Worm (Caenorhabditis elegans): ENCODE data around the gene sdz-35.
A peak's percentile ranks its signal among the peaks of the same experiment; 100 is the strongest.

sdz-35 gene

DNA sequence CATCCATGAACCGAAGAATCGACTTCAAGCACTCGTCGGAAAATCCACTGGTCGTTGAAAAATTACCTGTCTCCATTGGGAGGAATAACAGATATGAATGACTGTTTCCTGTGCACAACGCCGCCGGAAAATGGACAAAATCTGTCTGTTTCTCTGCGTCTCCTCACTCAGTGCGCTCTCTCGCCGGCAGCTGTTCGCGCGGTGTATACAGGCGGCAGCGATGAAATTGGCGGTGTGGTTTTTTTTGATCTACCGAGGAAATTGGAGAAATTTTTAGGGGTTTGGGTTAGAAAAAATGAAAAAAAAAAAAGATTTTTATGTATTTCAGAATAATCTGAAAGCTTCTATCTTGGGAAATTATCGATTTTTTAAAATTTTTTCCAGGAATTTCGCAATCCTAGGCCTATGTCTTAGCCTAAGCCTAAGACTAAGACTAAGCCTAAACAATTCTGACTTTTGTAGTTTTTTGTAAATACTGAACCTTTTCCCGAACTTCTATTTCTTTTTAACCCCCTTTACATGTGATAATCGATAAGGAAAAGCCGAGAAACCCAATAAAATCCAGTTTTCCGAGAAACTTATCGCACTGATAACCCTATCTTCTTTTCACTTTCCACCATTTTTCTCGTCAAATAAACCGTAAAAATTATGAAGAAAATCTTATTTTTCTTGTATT is 39.6 kb upstream of the sdz-35 start, which contains the start of the genes fbxc-50 and C17F4.2 (continued):
- TF ChIP-seq T07F8.4 (tag; optimal IDR thresholded peaks at IDR 0.05) (no peak), rcor-1 (GFP tag; IDR thresholded peaks at IDR 0.05) (0 out of 2 replicates have a peak, but pooled peaks have one; percentile 10), snpc-1.1 (tag; optimal IDR thresholded peaks at IDR 0.05; ENCODE audit: insufficient read depth) (peak; percentile 31), F33H1.4 (GFP tag; IDR thresholded peaks at IDR 0.05) (0 out of 2 replicates have a peak, but pooled peaks have one; percentile 24), ztf-18 (tag; optimal IDR thresholded peaks at IDR 0.05) (no peak), C06A6.2 (GFP tag; conservative IDR thresholded peaks at IDR 0.05) (no peak), mel-28 (tag; optimal IDR thresholded peaks at IDR 0.05; ENCODE audit: borderline replicate concordance) (no peak), pbrm-1 (GFP tag; IDR thresholded peaks at IDR 0.05) (0 out of 2 replicates have a peak, but pooled peaks have one; percentile 11), efl-1 (GFP tag; optimal IDR thresholded peaks at IDR 0.05) (peak; percentile 90), snpc-3.4 (tag; optimal IDR thresholded peaks at IDR 0.05) (peak; percentile 13)

DNA sequence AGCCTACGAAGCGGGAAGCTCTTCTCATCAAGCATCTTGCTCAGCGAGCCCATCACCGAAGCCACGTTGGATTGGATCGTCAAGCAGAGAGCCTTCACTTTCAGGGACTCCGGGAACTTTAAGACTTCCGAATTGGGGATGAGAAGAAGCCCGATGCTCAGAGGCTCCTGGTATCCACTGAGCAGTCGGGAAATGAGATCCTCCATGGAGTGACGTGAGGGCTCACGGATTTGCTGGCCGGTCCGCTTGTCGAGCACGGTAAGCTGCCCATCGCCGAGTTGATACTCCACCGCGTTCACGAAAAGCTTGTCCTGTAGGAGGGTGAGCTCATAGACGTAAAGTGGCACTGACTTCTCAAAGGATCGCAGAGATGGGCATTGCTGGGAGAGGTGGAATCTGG is 39.0 kb upstream of the sdz-35 start:
- TF ChIP-seq Y53G8AR.9 (GFP tag; conservative IDR thresholded peaks at IDR 0.05) (no peak), zfh-2 (GFP tag; conservative IDR thresholded peaks at IDR 0.05) (peak; percentile 51; the same call in 1 of the 2 replicates)

DNA sequence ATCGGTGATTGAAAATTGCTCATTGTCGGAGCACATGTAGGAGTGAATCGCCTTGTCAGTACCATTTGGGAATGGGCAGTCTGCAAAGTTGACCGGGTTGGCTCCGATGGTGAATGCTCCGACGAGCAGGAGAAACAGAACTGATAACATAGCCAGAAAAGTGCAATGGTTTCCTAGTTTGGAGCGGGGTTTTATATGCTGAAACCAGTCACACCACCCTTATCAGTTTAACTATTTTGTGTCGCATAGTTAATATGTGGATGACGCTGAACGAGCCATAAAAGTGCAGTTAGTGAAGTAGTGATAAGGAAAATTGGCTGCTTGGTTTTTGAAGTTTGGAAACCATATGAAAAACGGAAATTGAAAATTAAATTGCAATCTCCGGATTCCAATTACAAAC is 37.3 kb upstream of the sdz-35 start, which contains the start of gene C17F4.7:
TSS of gene C17F4.7 (minus strand) at position 180 of the 400 bp plus-strand sequence.
- TF ChIP-seq snpc-3.4 (tag; optimal IDR thresholded peaks at IDR 0.05) = no peak
- 0 out of 2 replicates have a peak, but pooled peaks have one; percentile 16 for TF ChIP-seq B0336.3 (GFP tag; IDR thresholded peaks at IDR 0.05)
- no peak for TF ChIP-seq cebp-2 (GFP tag; IDR thresholded peaks at IDR 0.05)
- no peak for TF ChIP-seq ZK185.1 (tag; optimal IDR thresholded peaks at IDR 0.05; ENCODE audit: poor library complexity, severe bottlenecking)
- peak; percentile 50 for TF ChIP-seq atf-7 (tag; optimal IDR thresholded peaks at IDR 0.05)
- no peak for TF ChIP-seq xnd-1 (tag; optimal IDR thresholded peaks at IDR 0.05)
- 0 out of 2 replicates have a peak, but pooled peaks have one; percentile 40 for TF ChIP-seq pbrm-1 (GFP tag; IDR thresholded peaks at IDR 0.05)
- peak; percentile 46 for TF ChIP-seq dox-1 (GFP tag; IDR thresholded peaks at IDR 0.05)
- TF ChIP-seq ama-1 (optimal IDR thresholded peaks at IDR 0.05) = no peak
- TF ChIP-seq ama-1 (GFP tag; optimal IDR thresholded peaks at IDR 0.05) = no peak
- TF ChIP-seq ztf-26 (tag; optimal IDR thresholded peaks at IDR 0.05) = peak; percentile 6
- no peak for TF ChIP-seq gei-17 (GFP tag; optimal IDR thresholded peaks at IDR 0.05)
- no peak for TF ChIP-seq nfya-1 (tag; optimal IDR thresholded peaks at IDR 0.05; ENCODE audit: borderline replicate concordance, insufficient read depth)
- TF ChIP-seq attf-5 (GFP tag; optimal IDR thresholded peaks at IDR 0.05) = peak; percentile 2
- TF ChIP-seq madf-10 (tag; optimal IDR thresholded peaks at IDR 0.05) = peak; percentile 11
- TF ChIP-seq ztf-3 (GFP tag; optimal IDR thresholded peaks at IDR 0.05) = no peak
- TF ChIP-seq Y53F4B.3 (GFP tag; IDR thresholded peaks at IDR 0.05) = no peak
- no peak for TF ChIP-seq C17E4.6 (GFP tag; IDR thresholded peaks at IDR 0.05)
- TF ChIP-seq sdz-38 (tag; optimal IDR thresholded peaks at IDR 0.05) = no peak
- TF ChIP-seq tbp1 (GFP tag; optimal IDR thresholded peaks at IDR 0.05) = peak; percentile 21
- TF ChIP-seq ets-4 (GFP tag; optimal IDR thresholded peaks at IDR 0.05) = peak; percentile 51
- no peak for TF ChIP-seq die-1 (tag; optimal IDR thresholded peaks at IDR 0.05)
- TF ChIP-seq cebp-1 (GFP tag; IDR thresholded peaks at IDR 0.05) = no peak
- TF ChIP-seq cebp-1 (tag; optimal IDR thresholded peaks at IDR 0.05) = peak; percentile 14
- no peak for TF ChIP-seq athp-1 (tag; optimal IDR thresholded peaks at IDR 0.05)
- TF ChIP-seq ztf-25 (GFP tag; IDR thresholded peaks at IDR 0.05) = no peak
- TF ChIP-seq ztf-22 (GFP tag; optimal IDR thresholded peaks at IDR 0.05) = peak; percentile 29
- no peak for TF ChIP-seq unc-130 (GFP tag; optimal IDR thresholded peaks at IDR 0.05)
- no peak for TF ChIP-seq mel-28 (tag; optimal IDR thresholded peaks at IDR 0.05; ENCODE audit: borderline replicate concordance)
- peak; percentile 47 for TF ChIP-seq unc-62 (GFP tag; optimal IDR thresholded peaks at IDR 0.05)
- TF ChIP-seq rec-8 (tag; optimal IDR thresholded peaks at IDR 0.05) = no peak
- TF ChIP-seq nhr-80 (tag; optimal IDR thresholded peaks at IDR 0.05) = peak; percentile 94
- no peak for TF ChIP-seq lin-26 (GFP tag; IDR thresholded peaks at IDR 0.05)
- no peak for TF ChIP-seq ceh-100 (GFP tag; IDR thresholded peaks at IDR 0.05)
- TF ChIP-seq snpc-1.1 (tag; optimal IDR thresholded peaks at IDR 0.05; ENCODE audit: insufficient read depth) = no peak
- TF ChIP-seq bed-2 (GFP tag; IDR thresholded peaks at IDR 0.05) = no peak
